Worm (Caenorhabditis elegans) whole organism, young adult: Measurements from ENCODE around the gene T25E4.1.

Experiments used
- F22D6.2 ChIP-seq: sonication (generic microtip); optimal IDR thresholded peaks from 2 replicates; lab custom pipeline; 2016; ENCODE audit warnings: mild to moderate bottlenecking, missing genetic modification characterization, missing compliant biosample characterization
- ama-1 ChIP-seq, 3 experiments: fragments of 150-350 bp in 1 of 3; sonication (generic microtip) in 2 of 3; optimal IDR thresholded peaks; 2 replicates each; lab custom pipeline; 2014 to 2018; ENCODE audit warnings: missing biosample characterization in 2 of 3, missing genetic modification characterization in 2 of 3, missing genetic modification reagents in 2 of 3
- nfya-2 ChIP-seq: fragments of 200-800 bp; sonication (Bioruptor generic); IDR thresholded peaks from 2 replicates; pipeline ENCODE4 v1.3.6; 2022; ENCODE audit warnings: missing genetic modification reagents, missing genetic modification characterization, missing compliant biosample characterization

- no peak for TF ChIP-seq ama-1 (optimal IDR thresholded peaks at IDR 0.05; lab: Kevin White, UChicago)
- no peak for TF ChIP-seq ama-1 (GFP tag; optimal IDR thresholded peaks at IDR 0.05; lab: Kevin White, UChicago)
- no peak for TF ChIP-seq nfya-2 (GFP tag; lab: Robert Waterston, UW)
- no peak for TF ChIP-seq F22D6.2
These were observed 24.6 kb upstream of the T25E4.1 start for ce11 chrII:5553531-5553930.
